Worm (Caenorhabditis elegans): Measurements from ENCODE around the gene D2007.1.
A peak's percentile ranks its signal among the peaks of the same experiment; 100 is the strongest.

D2007.1 gene

DNA sequence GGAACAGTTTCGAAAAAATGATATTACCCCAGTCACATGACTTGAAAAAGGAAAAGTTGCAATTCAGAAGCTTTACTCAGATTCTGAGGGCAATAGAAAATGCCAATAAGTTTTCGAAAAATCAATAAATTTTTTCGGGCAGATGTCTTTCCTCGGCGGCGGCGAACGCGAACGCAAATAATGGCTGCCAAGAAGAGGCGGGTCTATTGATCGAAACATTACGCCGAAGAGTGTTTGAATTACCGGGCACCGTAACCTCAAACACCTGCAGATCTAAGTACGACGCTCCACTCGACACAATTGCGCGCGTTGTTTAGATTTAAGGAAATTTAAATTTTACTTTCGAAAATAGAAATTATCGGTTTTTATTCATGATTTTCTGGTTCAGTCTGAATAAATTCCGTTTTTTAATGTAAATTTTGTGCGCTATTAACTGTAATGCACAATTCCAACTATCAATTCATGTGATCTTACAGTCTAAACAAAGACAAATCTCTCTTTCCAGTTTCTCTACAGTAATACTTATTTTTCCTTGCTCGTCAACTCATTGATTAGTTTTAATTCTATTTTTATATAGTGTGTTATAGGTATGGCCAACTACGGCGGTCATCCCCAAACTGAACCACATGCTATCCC, 8.6 kb downstream of the D2007.1 start, which contains the start of gene prp-8 (continued):
- TF ChIP-seq eyg-1 (tag; optimal IDR thresholded peaks at IDR 0.05) (no peak), K02D7.2 (tag; optimal IDR thresholded peaks at IDR 0.05) (no peak), ceh-9 (tag; optimal IDR thresholded peaks at IDR 0.05) (no peak), ets-4 (tag; optimal IDR thresholded peaks at IDR 0.05) (peak; percentile 11), fkh-10 (GFP tag; optimal IDR thresholded peaks at IDR 0.05) (no peak), ceh-2 (tag; optimal IDR thresholded peaks at IDR 0.05) (peak; percentile 6), ceh-14 (tag; optimal IDR thresholded peaks at IDR 0.05) (no peak), hlh-6 (tag; optimal IDR thresholded peaks at IDR 0.05) (no peak), sox-4 (tag; optimal IDR thresholded peaks at IDR 0.05) (no peak), ama-1 (optimal IDR thresholded peaks at IDR 0.05) (no peak), tbx-2 (tag; optimal IDR thresholded peaks at IDR 0.05) (peak; percentile 71), hlh-13 (GFP tag; optimal IDR thresholded peaks at IDR 0.05) (no peak), ceh-30 (tag; optimal IDR thresholded peaks at IDR 0.05) (no peak), ceh-48 (tag; optimal IDR thresholded peaks at IDR 0.05) (peak; percentile 83), ttx-3 (tag; optimal IDR thresholded peaks at IDR 0.05) (no peak), ceh-19 (GFP tag; optimal IDR thresholded peaks at IDR 0.05) (peak; percentile 18), nhr-11 (tag; optimal IDR thresholded peaks at IDR 0.05) (no peak), nfya-1 (tag; optimal IDR thresholded peaks at IDR 0.05) (peak; percentile 93), pros-1 (tag; optimal IDR thresholded peaks at IDR 0.05) (peak; percentile 64), ceh-22 (tag; optimal IDR thresholded peaks at IDR 0.05) (no peak), Y22D7AL.16 (tag; optimal IDR thresholded peaks at IDR 0.05) (peak; percentile 2), pag-3 (tag; optimal IDR thresholded peaks at IDR 0.05; ENCODE audit: borderline replicate concordance) (no peak), fkh-6 (tag; optimal IDR thresholded peaks at IDR 0.05) (no peak), odd-2 (tag; optimal IDR thresholded peaks at IDR 0.05) (no peak), gmeb-2 (tag; optimal IDR thresholded peaks at IDR 0.05) (no peak), C38D4.7 (GFP tag; optimal IDR thresholded peaks at IDR 0.05) (no peak), pha-4 (tag; optimal IDR thresholded peaks at IDR 0.05) (no peak), ahr-1 (tag; optimal IDR thresholded peaks at IDR 0.05) (no peak), K09A11.1 (tag; optimal IDR thresholded peaks at IDR 0.05; ENCODE audit: insufficient read depth) (no peak), madf-2 (tag; optimal IDR thresholded peaks at IDR 0.05) (peak; percentile 46), pqm-1 (tag; optimal IDR thresholded peaks at IDR 0.05) (no peak), unc-3 (GFP tag; conservative IDR thresholded peaks at IDR 0.05) (no peak), unc-3 (tag; optimal IDR thresholded peaks at IDR 0.05) (no peak), ceh-45 (GFP tag; IDR thresholded peaks at IDR 0.05) (no peak), hlh-30 (tag; optimal IDR thresholded peaks at IDR 0.05; ENCODE audit: insufficient read depth) (peak; percentile 77), syd-9 (tag; optimal IDR thresholded peaks at IDR 0.05) (peak; percentile 16), nhr-232 (tag; optimal IDR thresholded peaks at IDR 0.05) (no peak), lin-11 (tag; optimal IDR thresholded peaks at IDR 0.05) (no peak)

DNA sequence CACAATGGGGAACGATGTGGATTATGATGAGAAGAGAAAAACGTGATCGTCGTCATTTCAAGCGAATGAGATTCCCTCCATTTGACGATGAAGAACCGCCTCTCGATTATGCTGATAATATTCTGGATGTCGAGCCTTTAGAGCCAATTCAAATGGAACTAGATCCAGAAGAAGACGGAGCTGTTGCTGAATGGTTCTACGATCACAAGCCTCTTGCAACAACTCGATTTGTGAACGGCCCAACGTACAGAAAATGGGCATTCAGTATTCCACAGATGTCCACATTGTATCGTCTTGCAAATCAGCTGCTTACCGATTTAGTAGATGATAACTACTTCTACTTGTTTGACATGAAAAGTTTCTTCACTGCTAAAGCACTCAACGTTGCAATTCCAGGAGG, 9.5 kb downstream of the D2007.1 start:
- TF ChIP-seq tbx-2 (tag; optimal IDR thresholded peaks at IDR 0.05) (no peak), ttx-3 (tag; optimal IDR thresholded peaks at IDR 0.05) (no peak), nfya-1 (tag; optimal IDR thresholded peaks at IDR 0.05) (no peak), Y22D7AL.16 (tag; optimal IDR thresholded peaks at IDR 0.05) (no peak), mec-3 (tag; optimal IDR thresholded peaks at IDR 0.05; ENCODE audit: borderline replicate concordance) (no peak), K02D7.2 (tag; optimal IDR thresholded peaks at IDR 0.05) (no peak), elt-4 (tag; optimal IDR thresholded peaks at IDR 0.05) (no peak), ceh-34 (tag; optimal IDR thresholded peaks at IDR 0.05) (no peak), sox-4 (tag; optimal IDR thresholded peaks at IDR 0.05) (no peak), fax-1 (tag; optimal IDR thresholded peaks at IDR 0.05) (no peak), pha-4 (tag; optimal IDR thresholded peaks at IDR 0.05) (no peak), pax-1 (tag; optimal IDR thresholded peaks at IDR 0.05) (no peak), nhr-11 (tag; optimal IDR thresholded peaks at IDR 0.05) (no peak), sox-2 (GFP tag; IDR thresholded peaks at IDR 0.05) (no peak), ceh-22 (tag; optimal IDR thresholded peaks at IDR 0.05) (no peak), ref-2 (tag; optimal IDR thresholded peaks at IDR 0.05) (no peak), ceh-18 (tag; optimal IDR thresholded peaks at IDR 0.05) (no peak)

Measured in whole organism, late embryonic.